Worm (Caenorhabditis elegans): ENCODE measurements around the gene C53B4.3.

- TF ChIP-seq elt-3 (tag; optimal IDR thresholded peaks at IDR 0.05) (no peak), sea-2 (GFP tag; optimal IDR thresholded peaks at IDR 0.05) (no peak), skn-1 (tag; optimal IDR thresholded peaks at IDR 0.05) (no peak), unc-39 (tag; optimal IDR thresholded peaks at IDR 0.05) (no peak), nhr-28 (tag; optimal IDR thresholded peaks at IDR 0.05) (no peak), ZK546.5 (tag; optimal IDR thresholded peaks at IDR 0.05) (no peak), ama-1 (optimal IDR thresholded peaks at IDR 0.05) (no peak), ztf-11 (tag; optimal IDR thresholded peaks at IDR 0.05) (no peak), unc-62 (GFP tag; optimal IDR thresholded peaks at IDR 0.05) (no peak), R02D3.7 (tag; optimal IDR thresholded peaks at IDR 0.05) (no peak), nhr-67 (tag; optimal IDR thresholded peaks at IDR 0.05) (no peak)
Observed at ce11 chrIV:8984566-8984965, 11.1 kb upstream of the C53B4.3 start, which contains the start of gene nstp-1.
